Worm (Caenorhabditis elegans): ENCODE data around the gene F55C10.5.

The F55C10.5 gene

DNA sequence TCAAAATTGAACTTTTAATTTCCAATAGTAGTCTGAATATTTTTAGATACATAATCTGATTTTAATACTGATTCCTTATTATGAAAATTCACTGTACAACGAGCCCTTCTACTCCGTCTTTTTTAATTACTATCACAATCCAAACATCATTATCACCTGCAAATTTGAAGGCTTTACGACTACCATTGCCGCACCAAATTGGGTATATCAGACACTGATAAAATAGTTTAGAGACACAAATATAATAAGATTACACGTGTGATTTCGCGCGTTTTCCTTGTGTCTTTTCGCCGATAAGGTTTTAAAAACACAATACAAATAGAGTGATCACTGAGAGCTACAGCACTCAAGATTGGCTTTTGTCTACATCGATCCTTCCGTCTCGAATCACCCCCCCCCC, 20.2 kb downstream of the F55C10.5 start:
- TF ChIP-seq ztf-23 (GFP tag; IDR thresholded peaks at IDR 0.05) = no peak
- TF ChIP-seq T22C8.4 (GFP tag; IDR thresholded peaks at IDR 0.05) = no peak
- no peak for TF ChIP-seq ref-1 (GFP tag; conservative IDR thresholded peaks at IDR 0.05)
- no peak for TF ChIP-seq ztf-29 (GFP tag; IDR thresholded peaks at IDR 0.05)
- TF ChIP-seq flt-1 (GFP tag; IDR thresholded peaks at IDR 0.05) = no peak
- no peak for TF ChIP-seq med-1 (GFP tag; optimal IDR thresholded peaks at IDR 0.05; ENCODE audit: insufficient read depth)
- TF ChIP-seq tab-1 (GFP tag; IDR thresholded peaks at IDR 0.05) = no peak
- no peak for TF ChIP-seq cog-1 (tag; optimal IDR thresholded peaks at IDR 0.05)
- no peak for TF ChIP-seq klf-2 (GFP tag; conservative IDR thresholded peaks at IDR 0.05)

DNA sequence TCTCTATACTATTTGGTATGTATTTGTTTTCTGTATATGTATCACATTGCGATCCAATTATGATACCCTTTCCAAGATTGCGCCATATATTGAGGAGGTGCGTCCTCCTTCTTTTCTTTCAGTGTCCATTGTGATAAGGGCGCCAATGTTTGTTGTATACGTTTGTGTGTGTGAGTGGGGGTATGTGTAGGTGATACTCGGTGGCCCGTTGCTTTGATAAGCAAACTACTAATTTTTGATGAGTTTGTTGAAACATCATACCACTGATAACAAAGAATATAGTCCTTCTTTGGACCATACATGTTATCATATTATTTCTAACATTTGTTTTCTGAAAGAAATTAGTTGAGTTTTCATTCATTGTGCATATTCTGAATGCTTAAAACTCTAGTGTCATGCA, 20.8 kb downstream of the F55C10.5 start:
- TF ChIP-seq klf-2 (GFP tag; conservative IDR thresholded peaks at IDR 0.05) (no peak), ztf-23 (GFP tag; IDR thresholded peaks at IDR 0.05) (no peak), med-1 (GFP tag; optimal IDR thresholded peaks at IDR 0.05; ENCODE audit: insufficient read depth) (no peak), ref-1 (GFP tag; conservative IDR thresholded peaks at IDR 0.05) (no peak), tab-1 (GFP tag; IDR thresholded peaks at IDR 0.05) (no peak), cog-1 (tag; optimal IDR thresholded peaks at IDR 0.05) (no peak), flt-1 (GFP tag; IDR thresholded peaks at IDR 0.05) (no peak), T22C8.4 (GFP tag; IDR thresholded peaks at IDR 0.05) (no peak), ztf-29 (GFP tag; IDR thresholded peaks at IDR 0.05) (no peak)

DNA sequence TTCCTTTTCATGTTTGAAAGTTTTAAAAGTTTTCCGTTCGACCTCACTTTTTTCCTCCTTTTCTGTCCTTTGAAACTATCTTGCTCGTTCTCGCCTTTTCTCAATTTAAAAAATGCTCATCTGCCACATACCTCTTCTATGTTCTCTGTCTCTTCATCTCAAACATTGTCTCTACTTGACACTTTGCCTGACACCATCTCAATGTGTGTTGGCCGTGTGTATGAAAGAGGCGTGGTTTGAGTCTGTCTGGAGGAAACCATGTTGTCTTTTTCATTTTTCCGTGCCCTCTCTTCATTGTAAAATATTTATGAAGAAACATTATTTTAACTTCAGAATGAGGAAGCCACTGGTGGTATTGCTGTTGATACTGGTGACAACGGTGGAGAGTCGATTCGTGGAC, 24.3 kb downstream of the F55C10.5 start, which contains the start of gene K03B8.6:
Gene K03B8.6 (plus strand): TSS at position 334 of the 400 bp plus-strand sequence.
- TF ChIP-seq ref-1 (GFP tag; conservative IDR thresholded peaks at IDR 0.05) (no peak), flt-1 (GFP tag; IDR thresholded peaks at IDR 0.05) (no peak), klf-2 (GFP tag; conservative IDR thresholded peaks at IDR 0.05) (no peak), tab-1 (GFP tag; IDR thresholded peaks at IDR 0.05) (no peak), med-1 (GFP tag; optimal IDR thresholded peaks at IDR 0.05; ENCODE audit: insufficient read depth) (no peak), ztf-23 (GFP tag; IDR thresholded peaks at IDR 0.05) (no peak), ztf-29 (GFP tag; IDR thresholded peaks at IDR 0.05) (no peak), cog-1 (tag; optimal IDR thresholded peaks at IDR 0.05) (no peak), T22C8.4 (GFP tag; IDR thresholded peaks at IDR 0.05) (no peak)

DNA sequence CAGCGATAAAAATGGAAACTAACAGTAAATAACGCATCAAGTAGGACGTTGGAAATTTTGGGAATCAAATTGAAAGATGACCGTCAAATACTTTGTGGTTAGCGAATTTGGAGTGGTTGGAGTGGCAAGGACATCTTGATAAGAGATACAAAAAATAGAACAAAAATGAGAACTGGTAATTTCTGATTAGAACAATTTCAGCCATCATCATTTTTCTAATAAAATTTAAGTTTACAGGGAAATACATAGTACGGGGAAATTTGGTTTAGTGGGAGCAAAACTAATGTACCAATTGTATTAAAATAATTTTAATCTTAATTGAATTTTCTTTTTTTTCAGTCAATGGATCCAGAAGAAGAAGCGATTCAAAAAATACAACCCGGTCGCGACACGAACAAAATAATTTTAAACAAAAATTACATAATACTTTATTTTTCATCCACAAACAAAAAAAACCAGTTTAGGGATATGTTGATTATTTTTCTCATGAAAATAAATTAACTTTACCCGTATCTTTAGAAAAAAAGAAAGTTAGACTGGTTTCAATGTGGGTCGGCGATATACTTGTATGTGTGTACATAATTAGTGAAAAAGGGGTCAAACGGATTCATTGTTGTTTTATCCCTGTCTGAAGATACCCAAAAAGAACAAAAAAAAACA, 28.1 kb downstream of the F55C10.5 start, which contains the start of the genes K03B8.8 and grl-3:
Gene K03B8.8 (minus strand): TSS at position 101 of the 660 bp plus-strand sequence.
Gene grl-3 (plus strand): TSS at position 610 of the 660 bp plus-strand sequence.
- TF ChIP-seq med-1 (GFP tag; optimal IDR thresholded peaks at IDR 0.05; ENCODE audit: insufficient read depth) = no peak
- TF ChIP-seq tab-1 (GFP tag; IDR thresholded peaks at IDR 0.05) = no peak
- no peak for TF ChIP-seq flt-1 (GFP tag; IDR thresholded peaks at IDR 0.05)
- no peak for TF ChIP-seq ztf-29 (GFP tag; IDR thresholded peaks at IDR 0.05)
- no peak for TF ChIP-seq cog-1 (tag; optimal IDR thresholded peaks at IDR 0.05)

DNA sequence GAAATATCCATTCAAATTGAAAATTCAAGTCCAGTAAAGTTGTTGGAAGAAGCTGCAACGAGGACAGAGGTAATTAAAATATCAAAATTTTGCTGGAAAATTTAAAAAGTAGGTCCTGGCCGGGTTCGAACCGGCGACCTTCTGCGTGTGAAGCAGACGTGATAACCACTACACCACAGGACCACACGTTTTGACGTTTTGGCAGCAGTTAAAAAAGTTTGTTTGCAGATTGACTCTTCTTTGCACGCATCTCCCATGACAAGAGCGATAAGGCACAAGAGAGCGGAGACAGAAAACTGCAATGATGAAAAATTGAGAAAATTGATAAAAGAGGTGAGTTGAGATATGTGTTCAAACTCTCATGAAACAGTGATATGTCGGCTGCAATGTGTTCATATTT, 29.2 kb downstream of the F55C10.5 start:
- 0 out of 2 replicates have a peak, but pooled peaks have one; percentile 32 for TF ChIP-seq ref-1 (GFP tag; conservative IDR thresholded peaks at IDR 0.05)
- TF ChIP-seq ztf-23 (GFP tag; IDR thresholded peaks at IDR 0.05) = 0 out of 2 replicates have a peak, but pooled peaks have one; percentile 20
- TF ChIP-seq ztf-29 (GFP tag; IDR thresholded peaks at IDR 0.05) = no peak

DNA sequence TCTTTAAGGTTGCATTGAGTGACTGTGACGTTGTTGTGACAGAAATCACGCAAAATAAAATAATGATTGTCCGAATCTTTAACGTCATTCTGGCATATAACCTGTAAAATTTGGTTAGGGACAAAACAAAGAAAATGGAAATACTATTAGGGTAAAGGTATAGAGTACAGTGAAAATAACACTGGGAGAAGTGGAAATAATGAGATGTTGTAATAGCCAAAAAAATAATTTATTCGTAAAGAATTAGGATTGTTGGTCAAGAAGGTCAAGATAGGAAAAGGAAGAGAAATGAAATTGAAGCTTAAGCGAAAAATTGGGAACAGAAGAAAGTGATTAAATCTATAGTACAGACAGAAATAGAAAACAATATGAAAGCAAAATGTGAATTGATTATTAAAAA, 32.2 kb downstream of the F55C10.5 start, which contains the start of gene deg-3:
Gene deg-3 (minus strand): TSS at position 101 of the 400 bp plus-strand sequence.
- TF ChIP-seq ztf-29 (GFP tag; IDR thresholded peaks at IDR 0.05) (no peak), tab-1 (GFP tag; IDR thresholded peaks at IDR 0.05) (no peak), med-1 (GFP tag; optimal IDR thresholded peaks at IDR 0.05; ENCODE audit: insufficient read depth) (no peak), T22C8.4 (GFP tag; IDR thresholded peaks at IDR 0.05) (no peak), klf-2 (GFP tag; conservative IDR thresholded peaks at IDR 0.05) (no peak), ref-1 (GFP tag; conservative IDR thresholded peaks at IDR 0.05) (no peak), cog-1 (tag; optimal IDR thresholded peaks at IDR 0.05) (no peak), flt-1 (GFP tag; IDR thresholded peaks at IDR 0.05) (no peak), ztf-23 (GFP tag; IDR thresholded peaks at IDR 0.05) (no peak)

DNA sequence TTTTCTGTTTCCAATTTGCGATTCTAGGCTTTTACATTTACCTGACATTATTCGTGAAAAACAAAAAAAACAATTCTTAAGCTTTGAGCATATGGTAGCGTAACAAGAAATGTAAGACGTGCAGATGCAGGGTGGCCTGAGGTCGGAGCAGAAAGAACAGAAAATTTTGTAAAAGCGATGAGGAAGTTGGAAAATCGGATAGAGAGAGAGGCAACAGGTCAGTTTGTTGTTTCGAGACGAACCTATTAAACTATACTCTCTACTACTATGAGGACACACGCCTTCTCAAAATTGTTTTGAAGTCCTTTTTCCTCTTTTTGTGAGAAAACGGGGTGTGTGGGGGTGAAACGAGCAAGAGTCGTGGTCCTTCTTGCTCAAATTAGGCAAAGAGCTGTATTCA, 38.7 kb downstream of the F55C10.5 start, which contains the start of gene des-2:
Gene des-2 (minus strand): TSS at position 101 of the 400 bp plus-strand sequence.
- TF ChIP-seq med-1 (GFP tag; optimal IDR thresholded peaks at IDR 0.05; ENCODE audit: insufficient read depth) = no peak
- TF ChIP-seq ztf-23 (GFP tag; IDR thresholded peaks at IDR 0.05) = no peak
- TF ChIP-seq tab-1 (GFP tag; IDR thresholded peaks at IDR 0.05) = no peak
- no peak for TF ChIP-seq flt-1 (GFP tag; IDR thresholded peaks at IDR 0.05)
- no peak for TF ChIP-seq T22C8.4 (GFP tag; IDR thresholded peaks at IDR 0.05)
- no peak for TF ChIP-seq ref-1 (GFP tag; conservative IDR thresholded peaks at IDR 0.05)
- TF ChIP-seq cog-1 (tag; optimal IDR thresholded peaks at IDR 0.05) = no peak
- TF ChIP-seq klf-2 (GFP tag; conservative IDR thresholded peaks at IDR 0.05) = no peak
- no peak for TF ChIP-seq ztf-29 (GFP tag; IDR thresholded peaks at IDR 0.05)

DNA sequence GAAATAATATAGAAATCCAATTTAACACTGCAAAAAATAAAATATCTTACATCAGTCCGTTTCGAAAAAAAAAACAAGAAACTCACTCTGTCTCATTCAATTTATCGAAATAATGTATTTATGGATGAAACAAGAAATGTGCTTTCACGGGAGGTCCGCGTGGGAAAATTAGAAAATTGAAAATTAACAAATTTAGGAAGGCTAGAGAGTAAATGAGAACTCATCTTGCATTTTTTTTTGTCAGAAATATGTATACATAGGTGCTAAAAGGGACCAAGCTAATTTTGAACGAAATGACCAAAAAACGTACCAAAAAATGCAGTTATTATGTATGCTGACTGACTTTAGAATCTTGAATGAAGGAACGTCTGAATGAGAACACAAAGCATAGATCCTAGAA, 41.7 kb downstream of the F55C10.5 start, which contains the start of gene T26H10.2:
Gene T26H10.2 (minus strand): TSS at position 101 of the 400 bp plus-strand sequence.
- TF ChIP-seq ztf-23 (GFP tag; IDR thresholded peaks at IDR 0.05) (no peak), T22C8.4 (GFP tag; IDR thresholded peaks at IDR 0.05) (no peak), flt-1 (GFP tag; IDR thresholded peaks at IDR 0.05) (no peak)

DNA sequence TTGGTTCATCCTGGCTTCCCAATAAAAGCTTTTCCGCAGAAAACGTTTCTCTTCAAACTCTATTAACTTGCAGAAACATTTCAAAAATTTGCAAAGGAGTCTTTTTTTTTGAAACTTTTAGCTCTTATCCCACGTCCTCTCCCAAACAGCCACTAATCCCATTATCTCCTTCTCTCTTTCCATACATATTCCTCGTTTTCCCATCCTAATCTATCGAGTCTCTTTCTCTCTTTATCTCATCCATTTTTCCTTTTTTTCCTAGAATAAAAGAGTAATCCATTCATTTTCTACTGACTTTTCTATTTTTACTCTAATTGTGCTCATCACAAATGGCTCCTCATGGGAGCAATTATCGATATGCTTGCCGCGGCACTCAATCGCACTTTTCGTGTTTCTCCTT, 45.8 kb downstream of the F55C10.5 start:
- TF ChIP-seq klf-2 (GFP tag; conservative IDR thresholded peaks at IDR 0.05) = no peak
- no peak for TF ChIP-seq med-1 (GFP tag; optimal IDR thresholded peaks at IDR 0.05; ENCODE audit: insufficient read depth)
- no peak for TF ChIP-seq ztf-23 (GFP tag; IDR thresholded peaks at IDR 0.05)
- no peak for TF ChIP-seq flt-1 (GFP tag; IDR thresholded peaks at IDR 0.05)
- no peak for TF ChIP-seq ref-1 (GFP tag; conservative IDR thresholded peaks at IDR 0.05)
- TF ChIP-seq cog-1 (tag; optimal IDR thresholded peaks at IDR 0.05) = no peak
- TF ChIP-seq ztf-29 (GFP tag; IDR thresholded peaks at IDR 0.05) = no peak
- no peak for TF ChIP-seq tab-1 (GFP tag; IDR thresholded peaks at IDR 0.05)
- no peak for TF ChIP-seq T22C8.4 (GFP tag; IDR thresholded peaks at IDR 0.05)

DNA sequence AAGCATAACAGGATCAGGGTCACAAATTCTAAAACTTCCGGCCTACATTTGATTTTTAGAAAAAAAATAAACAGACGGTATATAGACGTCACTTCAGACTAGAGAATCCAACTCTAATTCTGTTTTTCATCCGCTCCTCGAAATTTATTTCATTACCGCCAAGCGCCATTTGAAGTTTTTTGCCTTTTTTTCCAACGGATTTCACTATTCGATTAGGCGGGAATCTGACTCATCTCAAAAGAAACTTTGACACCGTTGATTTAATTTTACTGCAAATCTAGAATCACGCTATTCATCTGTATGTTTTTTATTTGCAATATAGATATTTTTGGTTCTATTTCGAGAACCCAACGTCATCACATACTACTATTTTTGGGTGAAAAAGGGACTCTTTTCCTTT, 47.9 kb downstream of the F55C10.5 start:
- TF ChIP-seq klf-2 (GFP tag; conservative IDR thresholded peaks at IDR 0.05) (no peak), ref-1 (GFP tag; conservative IDR thresholded peaks at IDR 0.05) (no peak), ztf-23 (GFP tag; IDR thresholded peaks at IDR 0.05) (no peak), cog-1 (tag; optimal IDR thresholded peaks at IDR 0.05) (no peak), T22C8.4 (GFP tag; IDR thresholded peaks at IDR 0.05) (no peak), flt-1 (GFP tag; IDR thresholded peaks at IDR 0.05) (no peak), tab-1 (GFP tag; IDR thresholded peaks at IDR 0.05) (no peak), ztf-29 (GFP tag; IDR thresholded peaks at IDR 0.05) (no peak), med-1 (GFP tag; optimal IDR thresholded peaks at IDR 0.05; ENCODE audit: insufficient read depth) (no peak)
